Fruit fly (Drosophila melanogaster): Measurements from ENCODE around the gene fbl.
A peak's percentile ranks its signal among the peaks of the same experiment; 100 is the strongest.

dm6 chr3L:20402665-20403492, 18.6 kb downstream of the fbl start:
- TF ChIP-seq psq (optimal IDR thresholded peaks at IDR 0.05) (peak; percentile 83), h (optimal IDR thresholded peaks at IDR 0.05) (no peak), Myc (optimal IDR thresholded peaks at IDR 0.05) (no peak)

All from Kc167 (cell line).